Fruit fly (Drosophila melanogaster) whole organism, embryonic: ENCODE data around the gene goe.

Experiments
- Adf1 ChIP-seq: fragments of 200-800 bp; sonication (Bioruptor generic); IDR thresholded peaks from 2 replicates; pipeline ENCODE4 v1.3.6; 2022; ENCODE audit warnings: missing biosample characterization, missing genetic modification characterization
- CG10209 ChIP-seq: fragments of 200-800 bp; sonication (Bioruptor generic); optimal IDR thresholded peaks from 3 replicates; lab custom pipeline; 2017; ENCODE audit warnings: missing biosample characterization, mild to moderate bottlenecking, missing genetic modification characterization, missing genetic modification reagents
- CG11456 ChIP-seq: fragments of 200-800 bp; sonication (Bioruptor generic); IDR thresholded peaks from 3 replicates; pipeline ENCODE4 v1.3.6; 2022; ENCODE audit warnings: missing biosample characterization, missing genetic modification characterization
- CG11504 ChIP-seq: fragments of 200-800 bp; sonication (Bioruptor generic); optimal IDR thresholded peaks from 3 replicates; lab custom pipeline; 2019; ENCODE audit warnings: missing biosample characterization, mild to moderate bottlenecking, missing genetic modification characterization, moderate library complexity
- CG12104 ChIP-seq: fragments of 200-800 bp; sonication (Bioruptor generic); optimal IDR thresholded peaks from 3 replicates; lab custom pipeline; 2016; ENCODE audit warnings: missing biosample characterization, missing genetic modification characterization
- CG12236 ChIP-seq: fragments of 200-800 bp; sonication (Bioruptor generic); optimal IDR thresholded peaks from 2 replicates; lab custom pipeline; 2016; ENCODE audit warnings: missing biosample characterization, missing genetic modification characterization
- CG14667 ChIP-seq: fragments of 200-800 bp; sonication (Bioruptor generic); IDR thresholded peaks from 2 replicates; pipeline ENCODE4 v1.3.6; 2022; ENCODE audit warnings: missing biosample characterization, missing genetic modification characterization
- CG14710 ChIP-seq: fragments of 200-800 bp; sonication (Bioruptor generic); optimal IDR thresholded peaks from 3 replicates; lab custom pipeline; 2019; ENCODE audit warnings: missing biosample characterization, mild to moderate bottlenecking, missing genetic modification characterization, moderate library complexity
- CG18011 ChIP-seq: fragments of 200-800 bp; sonication (Bioruptor generic); optimal IDR thresholded peaks from 2 replicates; lab custom pipeline; 2017; ENCODE audit warnings: missing biosample characterization, missing genetic modification characterization, mild to moderate bottlenecking, moderate library complexity, missing genotype
- CG2116 ChIP-seq: fragments of 200-800 bp; sonication (Bioruptor generic); optimal IDR thresholded peaks from 3 replicates; lab custom pipeline; 2018; ENCODE audit warnings: missing biosample characterization, mild to moderate bottlenecking, missing genetic modification characterization
- CG3065 ChIP-seq: fragments of 200-800 bp; sonication (Bioruptor generic); optimal IDR thresholded peaks from 2 replicates; lab custom pipeline; 2016; ENCODE audit warnings: missing biosample characterization, missing genetic modification characterization
- CG32772 ChIP-seq: fragments of 200-800 bp; sonication (Bioruptor generic); IDR thresholded peaks from 2 replicates; pipeline ENCODE4 v1.3.6; 2022; ENCODE audit warnings: missing biosample characterization, missing genetic modification characterization
- CG3847 ChIP-seq: fragments of 200-800 bp; sonication (Bioruptor generic); IDR thresholded peaks from 2 replicates; pipeline ENCODE4 v1.3.6; 2022; ENCODE audit warnings: missing biosample characterization, missing genetic modification characterization
- CG3995 ChIP-seq: fragments of 200-800 bp; sonication (Bioruptor generic); optimal IDR thresholded peaks from 3 replicates; lab custom pipeline; 2016; ENCODE audit warnings: missing biosample characterization, missing genetic modification characterization
- CG42726 ChIP-seq: fragments of 200-800 bp; sonication (Bioruptor generic); IDR thresholded peaks from 2 replicates; pipeline ENCODE4 v1.3.6; 2022; ENCODE audit warnings: missing biosample characterization, missing genetic modification characterization; ENCODE audit not compliant: partially characterized antibody
- CG5180 ChIP-seq: fragments of 200-800 bp; sonication (Bioruptor generic); optimal IDR thresholded peaks from 3 replicates; lab custom pipeline; 2017; ENCODE audit warnings: missing biosample characterization, missing genetic modification characterization, mild to moderate bottlenecking, moderate library complexity, missing genetic modification reagents
- CG7786 ChIP-seq: fragments of 200-800 bp; sonication (Bioruptor generic); optimal IDR thresholded peaks from 2 replicates; lab custom pipeline; 2016; ENCODE audit warnings: missing biosample characterization, missing genetic modification characterization
- CG8388 ChIP-seq: fragments of 200-800 bp; sonication (Bioruptor generic); optimal IDR thresholded peaks from 2 replicates; lab custom pipeline; 2019; ENCODE audit warnings: missing biosample characterization, mild to moderate bottlenecking, missing genetic modification characterization, moderate library complexity
- CG9797 ChIP-seq: fragments of 200-800 bp; sonication (Bioruptor generic); optimal IDR thresholded peaks from 3 replicates; lab custom pipeline; 2018; ENCODE audit warnings: missing biosample characterization, mild to moderate bottlenecking, missing genetic modification characterization
- Dbx ChIP-seq: fragments of 200-800 bp; sonication (Bioruptor generic); IDR thresholded peaks from 3 replicates; pipeline ENCODE4 v1.3.6; 2022; ENCODE audit warnings: missing biosample characterization, missing genetic modification characterization
- Eip74EF ChIP-seq, 2 experiments: fragments of 200-800 bp in 1 of 2; fragments of >200 bp in 1 of 2; sonication (Bioruptor generic) in 1 of 2; optimal IDR thresholded peaks; 2 replicates each; lab custom pipeline; 2017 to 2019; ENCODE audit warnings: missing biosample characterization in 2 of 2, missing genetic modification characterization in 2 of 2, mild to moderate bottlenecking in 1 of 2, moderate library complexity in 1 of 2
- Gug ChIP-seq: fragments of 200-800 bp; sonication (Bioruptor generic); IDR thresholded peaks from 4 replicates; pipeline ENCODE4 v1.3.6; 2022; ENCODE audit warnings: missing biosample characterization, missing genetic modification characterization
- HHEX ChIP-seq: fragments of 200-800 bp; sonication (Bioruptor generic); optimal IDR thresholded peaks from 3 replicates; lab custom pipeline; 2017; ENCODE audit warnings: missing biosample characterization, mild to moderate bottlenecking, missing genetic modification characterization, missing genetic modification reagents
- Lim3 ChIP-seq: fragments of 200-800 bp; sonication (Bioruptor generic); IDR thresholded peaks from 2 replicates; pipeline ENCODE4 v1.3.6; 2022; ENCODE audit warnings: missing biosample characterization, missing genetic modification characterization
- Med ChIP-seq: fragments of 200-800 bp; sonication (Bioruptor generic); peaks from one replicate; lab custom pipeline; 2016; ENCODE audit warnings: missing biosample characterization, missing genetic modification characterization, mild to moderate bottlenecking, inconsistent platforms, moderate library complexity
- NC2β ChIP-seq: fragments of 200-800 bp; sonication (Bioruptor generic); optimal IDR thresholded peaks from 2 replicates; lab custom pipeline; 2016; ENCODE audit warnings: missing biosample characterization, missing genetic modification characterization
- Nf-YC ChIP-seq: fragments of 200-800 bp; optimal IDR thresholded peaks from 3 replicates; lab custom pipeline; 2019; ENCODE audit warnings: missing biosample characterization, mild to moderate bottlenecking, missing genetic modification characterization, moderate library complexity
- Optix ChIP-seq: fragments of 200-800 bp; sonication (Bioruptor generic); IDR thresholded peaks from 3 replicates; pipeline ENCODE4 v1.3.6; 2022; ENCODE audit warnings: missing biosample characterization, missing genetic modification characterization
- Pdp1 ChIP-seq, 2 experiments: fragments of 200-800 bp; sonication (Bioruptor generic); optimal IDR thresholded peaks; 3 replicates each; lab custom pipeline; 2016; ENCODE audit warnings: missing biosample characterization in 2 of 2, missing genetic modification characterization in 2 of 2, mild to moderate bottlenecking in 1 of 2, moderate library complexity in 1 of 2
- Trl ChIP-seq, 3 experiments: fragments of >200 bp in 2 of 3; fragments of 200-800 bp in 1 of 3; sonication (Bioruptor generic) in 1 of 3; optimal IDR thresholded peaks; 2 replicates in 1 of 3; 3 replicates in 2 of 3; lab custom pipeline; 2016 to 2017; ENCODE audit warnings: missing biosample characterization in 1 of 3, missing genetic modification characterization in 1 of 3
- ase ChIP-seq: fragments of 200-800 bp; sonication (Bioruptor generic); IDR thresholded peaks from 3 replicates; pipeline ENCODE4 v1.3.6; 2022; ENCODE audit warnings: missing biosample characterization, missing genetic modification characterization
- bigmax ChIP-seq: fragments of 200-800 bp; sonication (Bioruptor generic); optimal IDR thresholded peaks from 2 replicates; lab custom pipeline; 2018; ENCODE audit warnings: missing biosample characterization, mild to moderate bottlenecking, missing genetic modification characterization
- cg ChIP-seq: fragments of 200-800 bp; sonication (Bioruptor generic); optimal IDR thresholded peaks from 3 replicates; lab custom pipeline; 2019; ENCODE audit warnings: missing biosample characterization, mild to moderate bottlenecking, missing genetic modification characterization, moderate library complexity
- eve ChIP-seq, 2 experiments: fragments of >200 bp; optimal IDR thresholded peaks; 2 replicates each; lab custom pipeline; 2017; ENCODE audit warnings: missing biosample characterization in 2 of 2, missing genetic modification characterization in 2 of 2
- fd64A ChIP-seq: fragments of 200-800 bp; sonication (Bioruptor generic); optimal IDR thresholded peaks from 3 replicates; lab custom pipeline; 2018; ENCODE audit warnings: missing biosample characterization, mild to moderate bottlenecking, missing genetic modification characterization
- fd96Cb ChIP-seq: fragments of 200-800 bp; sonication (Bioruptor generic); optimal IDR thresholded peaks from 2 replicates; lab custom pipeline; 2018; ENCODE audit warnings: missing biosample characterization, mild to moderate bottlenecking, missing genetic modification characterization, moderate library complexity
- hth ChIP-seq: fragments of >200 bp; optimal IDR thresholded peaks from 2 replicates; lab custom pipeline; 2017; ENCODE audit warnings: inconsistent platforms
- inv ChIP-seq: fragments of 200-800 bp; sonication (Bioruptor generic); IDR thresholded peaks from 2 replicates; pipeline ENCODE4 v1.3.6; 2022; ENCODE audit warnings: missing biosample characterization, missing genetic modification characterization; ENCODE audit not compliant: partially characterized antibody
- ken ChIP-seq: fragments of 200-800 bp; sonication (Bioruptor generic); IDR thresholded peaks from 3 replicates; pipeline ENCODE4 v1.3.6; 2022; ENCODE audit warnings: missing biosample characterization, missing genetic modification characterization
- lilli ChIP-seq: fragments of 200-800 bp; sonication (Bioruptor generic); optimal IDR thresholded peaks from 3 replicates; lab custom pipeline; 2016; ENCODE audit warnings: missing biosample characterization, missing genetic modification characterization
- lov ChIP-seq, 2 experiments: fragments of 200-800 bp in 1 of 2; fragments of >200 bp in 1 of 2; sonication (Bioruptor generic) in 1 of 2; IDR thresholded peaks in 1 of 2; optimal IDR thresholded peaks in 1 of 2; 2 replicates in 1 of 2; 3 replicates in 1 of 2; pipeline versions ENCODE4 v1.3.6 to Lab custom; 2017 to 2022; ENCODE audit warnings: missing biosample characterization in 1 of 2, missing genetic modification characterization in 1 of 2
- mam ChIP-seq: fragments of 200-800 bp; sonication (Bioruptor generic); optimal IDR thresholded peaks from 3 replicates; lab custom pipeline; 2016; ENCODE audit warnings: missing biosample characterization, missing genetic modification characterization
- pfk ChIP-seq: fragments of 200-800 bp; sonication (Bioruptor generic); optimal IDR thresholded peaks from 2 replicates; lab custom pipeline; 2018; ENCODE audit warnings: missing biosample characterization, mild to moderate bottlenecking, missing genetic modification characterization, moderate library complexity
- pho ChIP-seq: fragments of 200-800 bp; sonication (Bioruptor generic); optimal IDR thresholded peaks from 2 replicates; lab custom pipeline; 2016; ENCODE audit warnings: missing biosample characterization, missing genetic modification characterization
- so ChIP-seq: fragments of 200-800 bp; sonication (Bioruptor generic); IDR thresholded peaks from 3 replicates; pipeline ENCODE4 v1.3.6; 2022; ENCODE audit warnings: missing biosample characterization, missing genetic modification characterization
- tin ChIP-seq: fragments of 200-800 bp; sonication (Bioruptor generic); optimal IDR thresholded peaks from 3 replicates; lab custom pipeline; 2016; ENCODE audit warnings: missing biosample characterization, missing genetic modification characterization
- tio ChIP-seq: fragments of 200-800 bp; sonication (Bioruptor generic); optimal IDR thresholded peaks from 2 replicates; lab custom pipeline; 2017; ENCODE audit warnings: missing biosample characterization, missing genetic modification characterization, inconsistent platforms
- trh ChIP-seq: fragments of 200-800 bp; sonication (Bioruptor generic); optimal IDR thresholded peaks from 2 replicates; lab custom pipeline; 2016; ENCODE audit warnings: missing biosample characterization, missing genetic modification characterization
- wor ChIP-seq: fragments of 200-800 bp; sonication (Bioruptor generic); IDR thresholded peaks from 2 replicates; pipeline ENCODE4 v1.3.6; 2022; ENCODE audit warnings: missing biosample characterization, missing genetic modification characterization
- zfh2 ChIP-seq: fragments of 200-800 bp; sonication (Bioruptor generic); optimal IDR thresholded peaks from 2 replicates; lab custom pipeline; 2016; ENCODE audit warnings: missing biosample characterization, missing genetic modification characterization

The goe gene

DNA sequence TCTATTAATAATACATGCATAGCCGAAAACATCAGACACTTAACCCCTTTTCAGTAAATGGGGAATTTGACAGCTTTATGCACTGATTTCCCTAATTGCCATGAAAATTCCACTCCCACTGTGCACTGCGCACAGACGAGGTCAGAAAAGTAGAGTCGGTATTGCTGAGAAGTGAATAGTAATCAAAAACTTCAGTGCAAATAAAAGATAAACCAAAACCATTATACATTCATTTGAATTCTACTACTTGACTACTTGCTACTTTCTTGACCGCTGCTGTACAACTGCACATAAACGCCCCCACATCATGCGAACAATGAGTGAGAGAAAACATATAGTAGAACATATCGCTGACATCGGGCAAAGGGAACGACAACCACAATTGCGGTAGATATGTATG is 60.3 kb downstream of the goe start (continued):
- TF ChIP-seq mam (GFP tag; lab: Kevin White, UChicago): peak; percentile 75
- peak; percentile 84 for TF ChIP-seq CG14667 (GFP tag; lab: Robert Waterston, UW)
- peak; percentile 98 for TF ChIP-seq Med (GFP tag; lab: Kevin White, UChicago)
- TF ChIP-seq fd96Cb: peak; percentile 89
- TF ChIP-seq CG18011: peak; percentile 46
- peak; percentile 90 for TF ChIP-seq CG8388 (GFP tag; lab: Kevin White, UChicago)
- TF ChIP-seq tio (GFP tag; lab: Kevin White, UChicago): peak; percentile 70
- no peak for TF ChIP-seq cg (GFP tag; lab: Kevin White, UChicago)
- TF ChIP-seq CG10209: peak; percentile 80
- TF ChIP-seq CG32772 (GFP tag; lab: Robert Waterston, UW): peak; percentile 83
- TF ChIP-seq inv (GFP tag; lab: Robert Waterston, UW): no peak
- TF ChIP-seq CG3065 (GFP tag; lab: Kevin White, UChicago): peak; percentile 65
- peak; percentile 77 for TF ChIP-seq wor
- TF ChIP-seq CG2116 (GFP tag; lab: Kevin White, UChicago): peak; percentile 42
- TF ChIP-seq CG9797: no peak
- TF ChIP-seq CG11456 (GFP tag; lab: Robert Waterston, UW): peak; percentile 83
- TF ChIP-seq CG14710: peak; percentile 83
- peak; percentile 86 for TF ChIP-seq so
- TF ChIP-seq lilli (GFP tag; lab: Kevin White, UChicago): peak; percentile 76
- TF ChIP-seq Optix (GFP tag; lab: Robert Waterston, UW): peak; percentile 93
- TF ChIP-seq pho (GFP tag; lab: Kevin White, UChicago): peak; percentile 57
- TF ChIP-seq CG11504 (tag; lab: Kevin White, UChicago): peak; percentile 88
- no peak for TF ChIP-seq lov (optimal IDR thresholded peaks at IDR 0.05; lab: Kevin White, UChicago)
- TF ChIP-seq lov (GFP tag; IDR thresholded peaks at IDR 0.05; lab: Robert Waterston, UW): peak; percentile 92
- TF ChIP-seq CG3847 (GFP tag; lab: Robert Waterston, UW): peak; percentile 61
- TF ChIP-seq hth (lab: Kevin White, UChicago): no peak
- TF ChIP-seq tin (GFP tag; lab: Kevin White, UChicago): peak; percentile 85
- TF ChIP-seq trh (GFP tag; lab: Kevin White, UChicago): peak; percentile 58
- TF ChIP-seq CG5180: peak; percentile 72
- peak; percentile 1 for TF ChIP-seq Nf-YC (tag; lab: Kevin White, UChicago)
- peak; percentile 85 for TF ChIP-seq NC2β (GFP tag; lab: Kevin White, UChicago)
- TF ChIP-seq fd64A (GFP tag; lab: Kevin White, UChicago): peak; percentile 74
- TF ChIP-seq CG12236 (GFP tag; lab: Kevin White, UChicago): peak; percentile 70
- TF ChIP-seq CG42726 (GFP tag; lab: Robert Waterston, UW): no peak
- TF ChIP-seq zfh2 (GFP tag; lab: Kevin White, UChicago): peak; percentile 33
- no peak for TF ChIP-seq Dbx (GFP tag; lab: Robert Waterston, UW)
- TF ChIP-seq CG7786 (GFP tag; lab: Kevin White, UChicago): peak; percentile 81
- peak; percentile 80 to 85 for TF ChIP-seq Pdp1 (GFP tag; optimal IDR thresholded peaks at IDR 0.05; lab: Kevin White, UChicago)
- TF ChIP-seq Adf1: no peak; the same call in 1 of the 2 replicates
- peak; percentile 67 for TF ChIP-seq CG12104 (GFP tag; lab: Kevin White, UChicago)
- no peak for TF ChIP-seq CG3995
- TF ChIP-seq Trl (optimal IDR thresholded peaks at IDR 0.05; lab: Kevin White, UChicago): no peak
- TF ChIP-seq Trl (GFP tag; optimal IDR thresholded peaks at IDR 0.05; lab: Kevin White, UChicago): peak; percentile 90
- peak; percentile 85 for TF ChIP-seq Gug (GFP tag; lab: Robert Waterston, UW)
- peak; percentile 79; the same call in 2 of the 3 replicates for TF ChIP-seq ase (GFP tag; lab: Robert Waterston, UW)
- peak; percentile 46; the same call in 1 of the 2 replicates for TF ChIP-seq Lim3 (GFP tag; lab: Robert Waterston, UW)
- TF ChIP-seq HHEX (GFP tag; lab: Kevin White, UChicago): peak; percentile 75
- TF ChIP-seq eve (GFP tag; optimal IDR thresholded peaks at IDR 0.05; lab: Kevin White, UChicago): peak in 1 of 2 experiments; percentile 93
- TF ChIP-seq ken (GFP tag; lab: Robert Waterston, UW): peak; percentile 89
- peak in 1 of 2 experiments; percentile 84 for TF ChIP-seq Eip74EF (GFP tag; optimal IDR thresholded peaks at IDR 0.05; lab: Kevin White, UChicago)
- no peak for TF ChIP-seq bigmax (GFP tag; lab: Kevin White, UChicago)
- no peak for TF ChIP-seq pfk
